Worm (Caenorhabditis elegans) whole organism, dauer: ENCODE data around the gene C02B10.3.
"Not testable (repeated sequence)": the region's sequence is repeated elsewhere in the genome, so short reads cannot be mapped to it uniquely, and the experiment has no call there.

Experiments used
- unc-62 ChIP-seq: sonication (generic microtip); optimal IDR thresholded peaks from 2 replicates; lab custom pipeline; 2017; ENCODE audit warnings: missing biosample characterization, missing genetic modification reagents, missing genetic modification characterization

C02B10.3 gene

DNA sequence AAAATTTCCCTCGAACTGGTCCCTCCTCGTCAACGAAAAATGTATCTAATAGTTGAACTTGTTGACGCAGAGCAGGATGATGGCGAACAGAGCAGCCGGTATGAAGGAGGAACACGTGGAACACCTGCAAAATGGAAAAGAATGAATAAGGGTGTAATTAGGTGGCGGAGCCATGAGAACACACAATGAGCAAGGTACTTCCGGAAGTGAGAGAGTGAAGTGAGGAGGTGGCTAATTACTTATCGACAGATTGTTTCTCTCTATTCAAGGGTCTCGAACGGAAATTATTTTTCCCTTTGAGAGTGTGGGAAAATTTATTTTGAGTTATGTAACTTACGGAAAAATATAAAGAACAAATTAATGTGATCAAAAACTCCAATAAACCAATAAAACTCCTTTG is 9.6 kb downstream of the C02B10.3 start:
- no peak for TF ChIP-seq unc-62 (GFP tag; lab: Kevin White, UChicago)

DNA sequence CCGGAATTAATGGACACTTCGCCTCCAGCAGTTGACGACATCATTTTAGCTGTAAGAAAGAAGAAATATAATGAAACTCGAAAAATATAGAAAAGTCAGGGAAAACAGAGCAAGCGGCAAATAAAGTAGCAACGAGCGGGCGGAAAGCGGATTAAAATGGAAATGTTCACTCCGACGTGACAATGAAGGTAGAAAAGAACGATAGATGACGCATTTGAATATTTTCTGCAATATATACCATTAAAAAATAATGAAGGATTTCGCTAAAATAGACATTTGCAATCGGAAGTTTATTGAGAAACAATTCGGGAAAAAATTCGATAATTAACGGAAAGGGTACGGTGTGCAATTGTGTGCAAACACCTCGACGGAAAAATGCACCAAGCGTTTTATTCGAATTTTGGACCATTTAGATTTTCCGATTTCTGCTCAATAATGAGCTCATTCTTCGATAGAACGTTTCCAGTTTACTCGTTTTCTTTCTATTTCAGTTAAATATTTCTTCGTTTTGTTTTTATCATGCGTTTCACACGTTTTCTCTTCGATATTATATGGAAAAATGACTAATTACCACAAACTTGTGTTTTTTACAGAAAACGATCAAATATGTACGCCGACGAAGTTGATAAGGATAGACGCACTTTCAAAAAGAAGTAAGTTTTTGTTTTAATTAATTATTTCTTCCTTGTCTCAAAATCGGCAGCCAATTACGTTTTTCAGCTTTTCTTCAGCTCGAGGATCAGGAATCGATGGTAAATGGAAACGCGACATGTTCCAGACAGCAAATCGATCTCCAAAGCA is 11.9 kb downstream of the C02B10.3 start, which contains the start of the genes snpn-1 and C02B10.4:
snpn-1 (minus strand) TSS at position 51 of the 801 bp plus-strand sequence.
C02B10.4 (plus strand) TSS at position 594 of the 801 bp plus-strand sequence.
- TF ChIP-seq unc-62 (GFP tag; lab: Kevin White, UChicago): no peak

DNA sequence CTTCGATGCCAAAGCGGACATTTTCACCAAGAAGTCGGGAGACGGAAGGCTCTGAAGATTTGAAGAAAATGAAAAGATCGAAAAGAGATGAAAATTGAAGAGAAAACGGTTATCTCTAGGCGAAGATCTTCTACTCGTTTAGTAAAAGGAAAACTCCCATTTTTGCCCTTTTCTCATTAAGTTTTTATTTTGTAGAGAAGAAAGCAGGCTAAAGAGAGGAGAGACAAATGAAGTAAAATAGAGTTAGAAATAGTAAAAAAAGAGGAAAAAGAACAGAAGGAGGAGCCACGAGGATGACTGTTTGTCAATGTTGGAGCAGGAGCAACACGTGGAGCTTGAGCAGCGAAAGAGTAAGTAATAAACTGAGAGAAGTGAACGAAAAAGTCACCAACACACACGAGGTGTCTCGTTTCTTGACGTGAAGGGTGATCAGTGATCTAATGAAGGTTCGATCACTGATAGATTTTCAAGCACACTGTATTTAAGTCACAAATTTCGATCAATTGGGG is 14.2 kb downstream of the C02B10.3 start, which contains the start of gene ivd-1:
ivd-1 (minus strand) TSS at position 51 of the 509 bp plus-strand sequence.
- TF ChIP-seq unc-62 (GFP tag; lab: Kevin White, UChicago): no peak

DNA sequence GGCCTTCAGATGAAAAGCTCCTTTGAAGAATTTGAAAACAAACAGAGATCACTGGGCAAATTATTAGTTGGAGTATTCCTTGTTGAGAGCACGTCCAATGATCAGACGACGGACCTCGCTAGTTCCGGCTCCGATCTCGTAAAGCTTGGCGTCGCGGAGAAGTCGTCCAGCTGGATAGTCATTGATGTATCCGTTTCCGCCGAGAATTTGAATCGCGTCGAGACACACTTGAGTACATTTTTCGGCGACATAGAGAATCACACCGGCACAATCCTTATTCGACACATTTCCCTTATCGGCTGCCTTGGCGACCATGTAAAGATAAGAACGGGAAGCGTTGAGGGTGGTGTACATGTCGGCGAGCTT is 16.1 kb downstream of the C02B10.3 start:
- no peak for TF ChIP-seq unc-62 (GFP tag; lab: Kevin White, UChicago)

DNA sequence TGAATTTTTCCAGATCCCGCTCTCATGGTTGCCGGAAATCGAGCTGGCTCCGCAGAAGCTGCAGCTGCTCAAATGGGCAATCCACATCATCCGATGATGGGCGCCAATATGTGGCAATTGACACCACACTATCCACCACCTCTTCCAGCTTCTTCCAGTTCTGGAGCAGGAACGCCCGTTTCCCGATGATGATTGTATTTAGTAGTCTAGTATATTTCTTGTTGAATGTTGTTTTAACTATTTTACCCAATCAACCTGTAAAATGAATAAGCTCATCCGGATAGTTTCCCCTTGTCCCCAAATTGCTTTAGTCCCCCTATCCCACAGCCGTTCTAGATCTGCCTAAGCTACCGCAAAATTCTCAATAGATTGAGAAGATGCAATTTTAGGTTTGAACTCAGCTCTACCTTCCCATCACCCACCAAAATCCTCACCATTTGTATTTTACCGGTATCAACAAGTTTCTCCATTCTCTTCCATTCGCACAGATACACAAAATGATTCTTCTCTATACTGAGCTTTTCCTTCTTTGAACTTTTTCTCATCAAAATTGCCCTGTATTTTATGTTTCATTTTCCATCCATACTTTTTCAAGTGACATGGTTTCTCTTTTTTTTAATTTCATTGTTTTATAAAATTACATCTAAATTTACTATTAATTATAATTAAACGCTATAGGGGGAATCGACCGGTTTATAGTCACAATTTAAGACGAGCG is 16.7 kb downstream of the C02B10.3 start:
- TF ChIP-seq unc-62 (GFP tag; lab: Kevin White, UChicago): no peak

DNA sequence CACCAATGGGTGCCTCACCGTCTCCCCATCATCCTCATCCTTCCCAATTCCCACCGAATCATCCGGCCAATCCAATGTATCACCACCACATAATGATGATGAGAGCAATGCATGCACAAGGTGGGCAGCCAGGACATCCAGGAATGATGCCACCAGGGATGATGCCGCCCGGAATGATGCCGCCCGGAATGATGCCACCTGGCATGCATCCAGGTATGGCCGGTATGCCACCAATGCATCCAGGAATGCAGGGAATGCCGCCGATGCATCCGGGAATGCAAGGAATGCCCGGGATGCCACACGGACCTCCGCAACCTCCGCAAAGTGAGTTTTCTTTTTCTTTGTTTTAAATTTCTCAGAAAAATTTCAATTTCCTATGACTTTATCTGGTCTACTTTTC is 17.3 kb downstream of the C02B10.3 start:
- TF ChIP-seq unc-62 (GFP tag; lab: Kevin White, UChicago): no peak

DNA sequence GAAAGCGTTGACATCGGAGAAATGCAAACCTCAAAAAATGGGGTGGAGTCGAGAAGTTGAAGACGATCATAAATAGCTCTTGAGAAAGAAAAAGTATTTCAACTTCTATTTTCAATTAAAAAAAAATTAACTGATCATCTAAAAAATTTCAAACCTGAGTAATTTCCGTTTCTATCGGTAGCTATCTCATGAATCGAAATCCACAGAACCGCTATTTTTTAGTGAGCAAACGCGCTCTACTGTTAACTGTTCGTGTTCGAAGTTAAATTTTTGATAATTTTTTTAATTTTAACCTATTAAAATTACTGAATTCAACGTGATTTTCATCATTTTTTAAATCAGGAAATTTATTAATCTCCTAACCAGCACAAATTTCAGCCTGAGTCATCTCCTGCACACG is 19.2 kb downstream of the C02B10.3 start:
- TF ChIP-seq unc-62 (GFP tag; lab: Kevin White, UChicago): no peak

DNA sequence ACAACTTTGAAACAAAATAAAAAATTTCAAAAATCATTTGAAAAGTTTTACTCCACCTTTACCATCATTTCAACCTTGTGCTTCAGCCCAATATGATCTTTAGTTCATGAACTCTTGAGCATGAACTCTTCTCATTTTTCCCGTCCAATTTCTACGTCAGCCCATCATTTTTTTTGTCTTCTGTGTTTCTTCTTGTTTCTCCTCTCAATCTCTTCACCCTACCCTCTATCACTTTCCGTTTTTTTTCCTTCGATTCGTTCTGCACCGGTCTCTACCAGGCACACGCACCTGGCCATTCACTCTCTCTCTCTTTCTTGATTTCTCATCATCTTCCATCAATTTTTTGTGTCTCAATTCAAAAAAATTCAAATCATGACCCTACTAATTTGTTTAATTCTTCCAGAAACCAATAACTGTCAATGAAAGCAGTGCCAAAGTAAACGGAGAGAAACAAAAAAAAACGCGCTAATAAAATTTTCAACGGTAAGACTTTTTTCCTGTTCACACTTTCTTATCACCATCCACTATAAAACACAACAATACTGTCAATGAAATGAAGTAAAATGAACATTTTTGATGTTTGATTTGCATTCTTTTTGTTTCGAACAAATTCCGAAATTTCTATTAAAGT is 20.1 kb downstream of the C02B10.3 start, which contains the start of gene pygo-1:
pygo-1 (plus strand) TSS at position 404 of the 631 bp plus-strand sequence.
- TF ChIP-seq unc-62 (GFP tag; lab: Kevin White, UChicago): no peak

DNA sequence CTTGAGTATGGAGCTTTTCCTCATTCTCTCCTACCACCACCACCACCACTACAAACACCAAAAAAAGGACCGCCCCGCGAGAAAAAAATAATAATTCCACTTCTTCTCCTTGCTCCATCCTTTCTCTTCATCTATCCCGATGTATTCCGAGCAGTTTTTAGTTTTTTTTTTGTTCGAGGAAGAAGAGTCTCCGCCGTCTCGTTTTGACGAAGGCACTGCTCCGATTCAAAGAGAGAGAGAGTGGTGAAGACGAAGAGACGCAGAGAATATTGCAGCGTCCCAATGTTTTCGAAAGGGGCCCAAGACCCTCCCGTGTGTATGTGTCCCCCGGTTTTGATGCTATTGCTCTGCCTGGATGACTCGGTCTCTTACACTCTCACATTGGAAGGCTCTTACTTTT is 22.0 kb downstream of the C02B10.3 start:
- no peak for TF ChIP-seq unc-62 (GFP tag; lab: Kevin White, UChicago)

DNA sequence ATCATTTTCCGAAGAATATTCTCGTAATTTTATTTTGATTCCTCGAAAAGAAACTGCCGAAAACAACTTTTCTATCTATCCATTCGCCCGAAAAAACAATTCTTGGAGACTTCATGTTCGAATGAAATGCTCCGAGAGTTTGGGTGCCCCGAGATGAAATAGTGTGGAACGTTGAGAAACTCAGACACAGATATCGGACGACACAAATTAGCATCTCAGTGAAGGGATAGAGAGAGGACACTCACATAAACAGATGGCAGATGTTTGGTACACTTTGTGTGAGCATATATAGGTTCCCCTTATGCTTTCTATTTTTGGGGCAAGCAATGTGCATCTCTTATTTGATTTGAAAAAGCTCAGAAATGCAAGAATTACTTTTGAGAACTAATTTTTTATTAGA is 24.2 kb downstream of the C02B10.3 start:
- no peak for TF ChIP-seq unc-62 (GFP tag; lab: Kevin White, UChicago)

DNA sequence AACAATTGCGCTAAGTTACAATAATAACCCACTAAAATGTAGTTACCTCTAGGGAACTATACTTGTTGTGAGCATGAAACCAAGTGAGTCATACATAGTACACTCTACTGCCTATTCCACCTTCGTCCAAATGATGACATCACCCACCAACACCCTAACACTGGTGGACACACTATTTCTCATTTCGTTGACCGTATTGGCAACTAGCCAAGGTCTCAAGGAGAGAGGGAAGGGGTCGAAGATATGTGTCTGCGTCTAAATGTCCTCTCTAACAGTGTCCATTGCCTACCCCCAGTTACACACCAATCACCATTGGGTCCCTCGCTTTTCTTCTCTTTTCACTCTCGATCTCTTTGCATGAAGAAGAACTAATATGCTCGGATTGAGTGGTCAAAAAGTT is 25.2 kb downstream of the C02B10.3 start:
- TF ChIP-seq unc-62 (GFP tag; lab: Kevin White, UChicago): no peak

DNA sequence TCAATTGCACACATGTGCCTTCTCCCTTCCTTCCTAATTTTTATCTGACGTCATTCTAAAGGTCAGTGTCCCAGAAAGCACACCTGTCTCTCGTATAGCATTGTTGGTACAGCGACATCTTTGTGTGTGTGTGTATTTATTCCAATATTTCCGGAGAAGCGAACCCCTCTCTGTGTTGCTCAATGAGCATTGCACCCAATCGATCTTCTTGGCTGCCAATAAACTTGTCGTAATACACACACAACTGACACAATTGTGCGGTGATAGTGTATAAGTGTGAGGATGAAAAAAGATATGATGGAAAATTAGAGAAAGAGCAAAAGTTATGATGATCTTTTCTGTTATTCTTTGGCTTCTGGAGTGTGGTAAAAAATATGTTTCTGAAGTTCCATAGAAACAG is 26.5 kb downstream of the C02B10.3 start:
- TF ChIP-seq unc-62 (GFP tag; lab: Kevin White, UChicago): no peak

DNA sequence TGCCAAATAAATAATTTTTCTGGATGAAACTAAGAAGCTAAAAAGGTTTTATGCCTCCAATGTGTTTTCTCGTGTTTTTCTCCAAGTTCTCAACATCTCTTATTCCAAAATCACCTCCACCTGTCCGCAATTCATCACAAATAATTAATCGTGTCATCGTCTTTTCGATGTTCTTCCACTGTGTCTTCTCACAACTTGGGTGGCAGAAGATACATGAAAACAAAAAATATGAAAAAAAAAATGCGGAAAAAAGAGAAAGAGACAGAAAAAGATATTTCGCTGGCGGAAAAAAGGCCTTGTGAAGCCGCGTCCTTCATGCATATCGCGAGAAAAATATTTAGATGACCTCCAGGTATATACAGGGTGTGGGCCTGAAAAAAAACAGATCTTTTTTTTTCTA is 29.2 kb downstream of the C02B10.3 start:
- no peak for TF ChIP-seq unc-62 (GFP tag; lab: Kevin White, UChicago)

DNA sequence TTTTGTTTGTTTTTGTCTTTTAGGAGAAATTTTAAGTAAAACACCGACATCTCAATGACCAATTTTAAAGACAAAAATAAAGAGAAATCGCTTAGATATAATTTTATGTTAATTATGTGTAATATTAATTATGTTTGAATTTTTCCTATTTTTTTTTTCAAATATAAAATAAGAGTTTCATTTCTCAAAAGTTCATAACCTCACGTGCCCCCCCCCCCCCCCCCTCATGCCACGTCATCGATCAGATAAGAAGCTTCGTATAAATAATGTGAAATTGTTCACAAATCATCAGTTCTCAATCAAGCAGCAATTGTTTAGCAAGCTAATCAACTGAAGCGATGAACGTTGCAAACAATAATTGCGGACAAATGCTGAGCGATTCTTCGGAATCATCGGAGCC is 32.5 kb downstream of the C02B10.3 start, which contains the start of gene C02B10.6:
C02B10.6 (plus strand) TSS at position 301 of the 400 bp plus-strand sequence.
- not testable (repeated sequence) for TF ChIP-seq unc-62 (GFP tag; lab: Kevin White, UChicago)

DNA sequence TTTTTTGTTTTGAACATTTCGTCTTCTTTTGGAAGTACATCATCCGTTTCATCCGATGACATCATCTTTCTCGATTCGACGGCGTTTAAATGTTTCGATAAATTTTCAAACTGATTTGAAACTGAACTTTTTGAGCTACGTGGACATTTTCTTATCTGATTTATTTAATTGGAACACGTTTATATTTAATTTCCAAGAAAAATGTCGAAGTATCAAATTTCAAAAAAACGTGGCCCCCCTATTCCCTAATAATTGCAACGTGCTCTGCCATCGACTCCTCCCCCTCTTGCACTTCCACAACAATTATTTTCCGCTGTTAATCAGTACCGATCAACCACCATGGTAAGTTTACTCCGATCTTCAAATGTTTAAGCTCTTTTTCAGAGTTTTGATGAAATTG is 34.5 kb downstream of the C02B10.3 start, which contains the start of the genes R13H9.6 and rmd-6:
R13H9.6 (minus strand) TSS at position 101 of the 400 bp plus-strand sequence.
rmd-6 (plus strand) TSS at position 305 of the 400 bp plus-strand sequence.
- not testable (repeated sequence) for TF ChIP-seq unc-62 (GFP tag; lab: Kevin White, UChicago)
